Worm (Caenorhabditis elegans): ENCODE results near the gene ntc-1.

Gene ntc-1

DNA sequence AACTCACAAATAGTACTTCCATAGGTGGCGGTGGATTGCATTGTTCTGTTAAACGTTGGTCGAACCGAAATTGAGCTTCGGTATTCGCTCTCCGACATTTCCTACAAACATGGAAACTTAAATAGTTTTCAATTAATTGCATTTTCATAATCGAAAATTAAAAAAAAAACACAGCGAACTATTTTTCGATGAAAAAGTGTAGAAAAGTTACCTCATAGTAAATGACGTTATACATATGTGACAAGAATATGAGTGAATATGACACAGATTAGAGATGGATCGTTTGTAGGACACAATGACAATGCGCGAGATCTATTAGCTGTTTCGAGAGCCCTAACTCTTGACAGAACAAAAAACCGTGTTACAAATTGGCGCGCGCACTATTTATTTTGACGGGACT lies 50.0 kb downstream of the ntc-1 start, which contains the start of gene ifa-4:
TSS of gene ifa-4 (minus strand) at position 101 of the 400 bp plus-strand sequence.
- TF ChIP-seq nhr-28 (tag; optimal IDR thresholded peaks at IDR 0.05) = no peak
- TF ChIP-seq tbx-2 (tag; optimal IDR thresholded peaks at IDR 0.05) = no peak
- TF ChIP-seq elt-3 (tag; optimal IDR thresholded peaks at IDR 0.05) = no peak
- no peak for TF ChIP-seq ztf-11 (tag; optimal IDR thresholded peaks at IDR 0.05)
- TF ChIP-seq nfya-1 (tag; optimal IDR thresholded peaks at IDR 0.05; ENCODE audit: insufficient read depth) = no peak
- TF ChIP-seq sea-2 (GFP tag; optimal IDR thresholded peaks at IDR 0.05) = no peak
- TF ChIP-seq ceh-9 (tag; optimal IDR thresholded peaks at IDR 0.05) = no peak
- TF ChIP-seq nhr-77 (tag; optimal IDR thresholded peaks at IDR 0.05) = no peak
- TF ChIP-seq pqm-1 (tag; optimal IDR thresholded peaks at IDR 0.05) = no peak
- no peak for TF ChIP-seq hmg-11 (tag; optimal IDR thresholded peaks at IDR 0.05)
- TF ChIP-seq pha-4 (tag; optimal IDR thresholded peaks at IDR 0.05) = no peak
